Worm (Caenorhabditis elegans) whole organism, midembryonic: ENCODE results near the gene C56E6.2.

ENCODE experiments used
- flt-1 ChIP-seq: fragments of 200-800 bp; sonication (Bioruptor generic); IDR thresholded peaks from 2 replicates; pipeline ENCODE4 v1.3.6; 2022; ENCODE audit warnings: missing genetic modification characterization, missing compliant biosample characterization
- klf-2 ChIP-seq: fragments of 200-800 bp; sonication (Bioruptor generic); conservative IDR thresholded peaks from 2 replicates; pipeline ENCODE4 v1.3.6; 2022; ENCODE audit warnings: missing genetic modification reagents, missing genetic modification characterization, missing compliant biosample characterization

ce11 chrII:6522622-6523254 lies 2.0 kb upstream of the C56E6.2 start:
- TF ChIP-seq flt-1 (GFP tag; lab: Robert Waterston, UW) = peak; percentile 70
- TF ChIP-seq klf-2 (GFP tag; lab: Robert Waterston, UW) = no peak
